Worm (Caenorhabditis elegans) whole organism, L1 larva: ENCODE measurements around the gene lec-4.

ENCODE experiments used
- ama-1 ChIP-seq: fragments of 150-350 bp; optimal IDR thresholded peaks from 2 replicates; lab custom pipeline; 2014
- nhr-237 ChIP-seq: fragments of 150-350 bp; optimal IDR thresholded peaks from 2 replicates; lab custom pipeline; 2014; ENCODE audit warnings: missing biosample characterization, missing genetic modification characterization
- nhr-77 ChIP-seq: fragments of 150-350 bp; optimal IDR thresholded peaks from 2 replicates; lab custom pipeline; 2014; ENCODE audit warnings: missing biosample characterization, missing genetic modification characterization
- sox-4 ChIP-seq: sonication (generic microtip); optimal IDR thresholded peaks from 2 replicates; lab custom pipeline; 2016; ENCODE audit warnings: missing genetic modification characterization, missing compliant biosample characterization
- tlp-1 ChIP-seq: fragments of 150-350 bp; optimal IDR thresholded peaks from 2 replicates; lab custom pipeline; 2014; ENCODE audit warnings: missing biosample characterization, missing genetic modification characterization
- unc-62 ChIP-seq: fragments of 150-350 bp; optimal IDR thresholded peaks from 2 replicates; lab custom pipeline; 2014; ENCODE audit warnings: missing biosample characterization, missing genetic modification reagents, missing genetic modification characterization

ce11 chrIII:3821969-3822453, 48.9 kb upstream of the lec-4 start, which contains the start of gene amx-1:
- TF ChIP-seq nhr-77 (tag; lab: Kevin White, UChicago): no peak
- no peak for TF ChIP-seq ama-1 (lab: Kevin White, UChicago)
- TF ChIP-seq tlp-1 (tag; lab: Kevin White, UChicago): no peak
- no peak for TF ChIP-seq nhr-237 (tag; lab: Kevin White, UChicago)
- no peak for TF ChIP-seq sox-4 (tag; lab: Kevin White, UChicago)
- no peak for TF ChIP-seq unc-62 (GFP tag; lab: Kevin White, UChicago)
